Worm (Caenorhabditis elegans): Measurements from ENCODE around the gene C18H2.5.

Gene C18H2.5

DNA sequence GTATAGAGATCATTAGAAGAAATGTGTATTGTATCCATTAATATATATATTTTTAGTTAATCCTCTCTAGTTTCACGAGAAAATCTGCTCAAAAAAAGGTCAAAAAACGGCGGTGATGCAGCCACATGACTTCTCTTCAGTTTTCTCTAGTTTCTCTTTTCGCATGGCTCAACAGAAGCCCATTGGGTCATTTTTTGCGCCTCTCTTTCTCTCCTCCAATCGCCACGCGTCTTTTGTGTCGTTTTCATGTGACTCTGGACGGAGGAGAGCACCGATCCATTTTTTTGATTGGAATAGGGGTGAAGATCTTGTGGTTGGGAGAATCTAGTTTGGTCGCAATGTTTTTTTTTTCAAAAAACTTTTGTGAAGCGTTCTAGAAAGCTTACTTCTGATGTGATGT lies 26.7 kb upstream of the C18H2.5 start (continued):
- no peak for TF ChIP-seq madf-8 (GFP tag; conservative IDR thresholded peaks at IDR 0.05)
- TF ChIP-seq F57C9.4 (tag; optimal IDR thresholded peaks at IDR 0.05), result no peak
- no peak for TF ChIP-seq pha-4 (tag; optimal IDR thresholded peaks at IDR 0.05)
- TF ChIP-seq hrde-1 (tag; optimal IDR thresholded peaks at IDR 0.05; ENCODE audit: borderline replicate concordance), result no peak
- TF ChIP-seq sptf-2 (GFP tag; optimal IDR thresholded peaks at IDR 0.05), result no peak
- TF ChIP-seq egl-18 (GFP tag; IDR thresholded peaks at IDR 0.05), result no peak
- TF ChIP-seq let-526 (GFP tag; IDR thresholded peaks at IDR 0.05), result peak; percentile 41; the same call in 1 of the 2 replicates
- TF ChIP-seq F39B2.1 (GFP tag; IDR thresholded peaks at IDR 0.05), result no peak
- TF ChIP-seq ceh-100 (GFP tag; IDR thresholded peaks at IDR 0.05), result no peak
- TF ChIP-seq ekl-4 (GFP tag; IDR thresholded peaks at IDR 0.05), result no peak
- peak; percentile 72; the same call in 1 of the 2 replicates for TF ChIP-seq zfh-2 (GFP tag; conservative IDR thresholded peaks at IDR 0.05)

DNA sequence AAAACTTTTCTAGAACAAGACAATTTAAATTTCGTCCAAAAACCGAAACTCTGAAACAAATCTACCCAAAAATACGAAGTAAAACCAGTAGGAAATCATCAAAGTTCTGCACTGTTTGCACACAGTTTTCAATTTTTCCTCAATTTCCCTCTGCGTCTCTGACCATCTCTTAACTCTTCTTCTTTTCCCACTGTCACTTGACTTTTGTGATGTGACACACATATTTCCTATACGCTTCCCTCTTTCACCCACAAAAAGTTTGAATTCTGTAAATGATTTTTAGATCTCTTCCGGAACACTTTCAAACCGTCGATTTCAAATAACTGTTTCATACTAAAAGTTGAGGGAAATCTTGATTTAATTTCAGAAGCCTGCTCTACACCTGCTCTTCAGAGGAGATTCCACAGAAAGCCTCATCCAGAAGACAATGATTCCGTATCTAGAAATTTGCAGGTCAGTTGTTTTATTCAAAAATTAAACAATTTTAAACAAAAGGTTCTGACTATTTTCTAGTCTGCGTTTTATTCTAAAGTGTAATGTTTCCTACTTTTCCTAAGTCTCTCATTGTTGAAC lies 25.3 kb upstream of the C18H2.5 start, which contains the start of gene ncl-1:
Gene ncl-1 (plus strand): TSS at position 366 of the 573 bp plus-strand sequence.
- peak; percentile 9 for TF ChIP-seq nhr-80 (tag; optimal IDR thresholded peaks at IDR 0.05)
- TF ChIP-seq hmg-20 (GFP tag; IDR thresholded peaks at IDR 0.05), result no peak
- TF ChIP-seq ama-1 (optimal IDR thresholded peaks at IDR 0.05), result peak; percentile 0
- TF ChIP-seq ama-1 (GFP tag; optimal IDR thresholded peaks at IDR 0.05), result no peak
- no peak for TF ChIP-seq cebp-1 (GFP tag; IDR thresholded peaks at IDR 0.05)
- TF ChIP-seq cebp-1 (tag; optimal IDR thresholded peaks at IDR 0.05), result peak; percentile 6
- TF ChIP-seq hmg-1.2 (GFP tag; IDR thresholded peaks at IDR 0.05), result peak; percentile 20; the same call in 1 of the 2 replicates

DNA sequence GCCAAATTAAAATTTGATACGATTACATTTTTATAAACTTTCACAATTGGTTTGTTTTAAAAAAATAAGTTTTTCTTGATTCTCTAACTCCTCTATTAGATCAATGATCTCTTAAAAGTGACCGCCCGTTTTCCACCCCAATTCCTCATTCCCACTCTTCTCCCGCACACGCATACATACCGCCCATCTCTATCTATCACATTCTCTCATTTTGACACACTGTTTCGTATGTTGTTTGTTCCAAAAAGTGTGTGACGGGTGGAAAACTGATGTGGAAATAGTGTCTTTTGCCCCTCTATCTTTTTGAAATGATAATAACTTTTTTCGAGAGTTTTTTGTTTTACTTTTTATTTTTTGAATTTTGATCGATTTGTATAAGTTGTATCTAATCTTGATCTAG lies 24.1 kb upstream of the C18H2.5 start:
- TF ChIP-seq dox-1 (GFP tag; IDR thresholded peaks at IDR 0.05) (peak; percentile 82), B0336.3 (GFP tag; IDR thresholded peaks at IDR 0.05) (no peak), attf-5 (GFP tag; optimal IDR thresholded peaks at IDR 0.05) (peak; percentile 86), sdz-38 (tag; optimal IDR thresholded peaks at IDR 0.05) (no peak), madf-6 (GFP tag; IDR thresholded peaks at IDR 0.05) (no peak), hsf-1 (GFP tag; IDR thresholded peaks at IDR 0.05) (no peak), egl-18 (GFP tag; IDR thresholded peaks at IDR 0.05) (no peak), hlh-12 (tag; optimal IDR thresholded peaks at IDR 0.05) (no peak), mel-28 (tag; optimal IDR thresholded peaks at IDR 0.05; ENCODE audit: borderline replicate concordance) (no peak), ccch-3 (GFP tag; optimal IDR thresholded peaks at IDR 0.05) (no peak), F52B5.7 (tag; optimal IDR thresholded peaks at IDR 0.05) (no peak), aptf-3 (GFP tag; IDR thresholded peaks at IDR 0.05) (no peak), let-607 (tag; optimal IDR thresholded peaks at IDR 0.05) (peak; percentile 78 to 85), xnd-1 (tag; optimal IDR thresholded peaks at IDR 0.05) (no peak), attf-6 (GFP tag; IDR thresholded peaks at IDR 0.05) (no peak), Y67H2A.10 (GFP tag; conservative IDR thresholded peaks at IDR 0.05) (no peak), somi-1 (GFP tag; optimal IDR thresholded peaks at IDR 0.05) (peak; percentile 71), lin-54 (GFP tag; optimal IDR thresholded peaks at IDR 0.05) (peak; percentile 45), rec-8 (tag; optimal IDR thresholded peaks at IDR 0.05) (no peak), lin-26 (GFP tag; IDR thresholded peaks at IDR 0.05) (0 out of 2 replicates have a peak, but pooled peaks have one; percentile 45), Y53G8AR.9 (GFP tag; conservative IDR thresholded peaks at IDR 0.05) (peak; percentile 54; the same call in 1 of the 2 replicates), lsy-27 (tag; optimal IDR thresholded peaks at IDR 0.05; ENCODE audit: borderline replicate concordance, insufficient read depth) (no peak), egrh-3 (GFP tag; IDR thresholded peaks at IDR 0.05) (no peak), D2030.7 (GFP tag; IDR thresholded peaks at IDR 0.05) (no peak), nhr-120 (GFP tag; IDR thresholded peaks at IDR 0.05) (no peak), tlf-1 (GFP tag; optimal IDR thresholded peaks at IDR 0.05) (peak; percentile 3), mxl-1 (tag; optimal IDR thresholded peaks at IDR 0.05) (no peak), die-1 (tag; optimal IDR thresholded peaks at IDR 0.05) (no peak), ets-4 (GFP tag; optimal IDR thresholded peaks at IDR 0.05) (peak; percentile 34), him-1 (tag; optimal IDR thresholded peaks at IDR 0.05) (no peak)
